Worm (Caenorhabditis elegans): Measurements from ENCODE around the gene best-13.

ce11 chrIV:9916224-9916623 is 12.5 kb downstream of the best-13 start, which contains the start of gene bed-3:
- TF ChIP-seq pha-2 (tag; optimal IDR thresholded peaks at IDR 0.05) (no peak), pha-4 (tag; optimal IDR thresholded peaks at IDR 0.05) (no peak), Y22D7AL.16 (tag; optimal IDR thresholded peaks at IDR 0.05) (no peak), hlh-30 (tag; optimal IDR thresholded peaks at IDR 0.05; ENCODE audit: insufficient read depth) (no peak), unc-42 (tag; optimal IDR thresholded peaks at IDR 0.05) (no peak), ceh-22 (tag; optimal IDR thresholded peaks at IDR 0.05) (no peak), tbx-2 (tag; optimal IDR thresholded peaks at IDR 0.05) (no peak), nhr-11 (tag; optimal IDR thresholded peaks at IDR 0.05) (no peak), nfya-1 (tag; optimal IDR thresholded peaks at IDR 0.05) (no peak), ceh-30 (tag; optimal IDR thresholded peaks at IDR 0.05) (no peak), pqm-1 (tag; optimal IDR thresholded peaks at IDR 0.05) (no peak), pat-9 (tag; optimal IDR thresholded peaks at IDR 0.05) (no peak), mec-3 (tag; optimal IDR thresholded peaks at IDR 0.05; ENCODE audit: borderline replicate concordance) (no peak)
